Worm (Caenorhabditis elegans) whole organism, late embryonic: ENCODE measurements around the gene col-165.

Source experiments
- F13H6.1 ChIP-seq: sonication (generic microtip); optimal IDR thresholded peaks from 2 replicates; lab custom pipeline; 2016; ENCODE audit warnings: missing genetic modification characterization, missing compliant biosample characterization
- pag-3 ChIP-seq: sonication (generic microtip); optimal IDR thresholded peaks from 2 replicates; lab custom pipeline; 2016; ENCODE audit warnings: missing compliant biosample characterization, missing genetic modification characterization, borderline replicate concordance
- pat-9 ChIP-seq: fragments of 200-800 bp; sonication (Bioruptor generic); optimal IDR thresholded peaks from 2 replicates; lab custom pipeline; 2018; ENCODE audit warnings: mild to moderate bottlenecking, missing genetic modification characterization, moderate library complexity, missing compliant biosample characterization
- pha-4 ChIP-seq: fragments of 150-350 bp; optimal IDR thresholded peaks from 2 replicates; lab custom pipeline; 2018; ENCODE audit warnings: missing biosample characterization, missing genetic modification reagents, missing genetic modification characterization
- ztf-16 ChIP-seq: sonication (generic microtip); optimal IDR thresholded peaks from 2 replicates; lab custom pipeline; 2017; ENCODE audit warnings: missing genetic modification characterization, missing compliant biosample characterization

DNA sequence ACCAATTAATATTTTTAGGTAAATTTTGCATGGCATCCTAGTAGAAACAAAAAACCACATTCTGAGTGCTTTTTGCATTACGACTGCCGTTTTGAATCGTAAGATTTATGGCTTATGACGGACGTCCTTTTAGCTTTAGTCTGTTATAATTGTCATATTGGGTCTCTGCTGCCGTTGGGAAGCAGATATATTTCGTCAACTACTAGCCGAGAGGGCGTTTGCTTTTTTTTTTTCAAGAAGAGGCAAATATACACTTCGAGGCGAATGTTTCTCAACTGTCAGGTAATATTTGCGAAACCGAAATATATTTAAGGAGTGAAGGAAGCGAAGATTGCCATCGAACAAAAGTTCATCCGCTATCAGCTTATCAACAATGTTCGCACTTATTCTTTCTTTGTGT lies 9.5 kb upstream of the col-165 start, which contains the start of gene F14H12.3:
- TF ChIP-seq pat-9 (tag; lab: Kevin White, UChicago) (no peak), pag-3 (no peak), pha-4 (tag; lab: Kevin White, UChicago) (no peak), F13H6.1 (no peak), ztf-16 (tag; lab: Kevin White, UChicago) (no peak)
